Worm (Caenorhabditis elegans) whole organism, young adult: Measurements from ENCODE around the gene mrps-10.

Experiments used
- B0261.1 ChIP-seq: sonication (generic microtip); optimal IDR thresholded peaks from 2 replicates; lab custom pipeline; 2016; ENCODE audit warnings: mild to moderate bottlenecking, missing genetic modification characterization, moderate library complexity, missing compliant biosample characterization
- D2030.7 ChIP-seq: fragments of 200-800 bp; sonication (Bioruptor generic); IDR thresholded peaks from 2 replicates; pipeline ENCODE4 v1.3.6; 2022; ENCODE audit warnings: missing genetic modification reagents, missing genetic modification characterization, missing compliant biosample characterization
- F33H1.4 ChIP-seq: fragments of 200-800 bp; sonication (Bioruptor generic); IDR thresholded peaks from 2 replicates; pipeline ENCODE4 v1.3.6; 2022; ENCODE audit warnings: missing genetic modification reagents, missing genetic modification characterization, missing compliant biosample characterization
- F39B2.1 ChIP-seq: fragments of 200-800 bp; sonication (Bioruptor generic); IDR thresholded peaks from 2 replicates; pipeline ENCODE4 v1.3.6; 2022; ENCODE audit warnings: missing genetic modification reagents, missing genetic modification characterization, missing compliant biosample characterization
- F57A8.1 ChIP-seq: fragments of 200-800 bp; sonication (Bioruptor generic); optimal IDR thresholded peaks from 2 replicates; lab custom pipeline; 2018; ENCODE audit warnings: mild to moderate bottlenecking, missing genetic modification characterization, moderate library complexity, missing compliant biosample characterization
- F57C9.4 ChIP-seq: sonication (generic microtip); optimal IDR thresholded peaks from 2 replicates; lab custom pipeline; 2017; ENCODE audit warnings: mild to moderate bottlenecking, missing genetic modification characterization, missing compliant biosample characterization
- Y67H2A.10 ChIP-seq: fragments of 200-800 bp; sonication (Bioruptor generic); conservative IDR thresholded peaks from 2 replicates; pipeline ENCODE4 v1.3.6; 2022; ENCODE audit warnings: missing genetic modification reagents, missing genetic modification characterization, missing compliant biosample characterization
- ama-1 ChIP-seq, 3 experiments: fragments of 150-350 bp in 1 of 3; sonication (generic microtip) in 2 of 3; optimal IDR thresholded peaks; 2 replicates each; lab custom pipeline; 2014 to 2018; ENCODE audit warnings: missing biosample characterization in 2 of 3, missing genetic modification characterization in 2 of 3, missing genetic modification reagents in 2 of 3
- bed-1 ChIP-seq: fragments of 200-800 bp; sonication (Bioruptor generic); IDR thresholded peaks from 2 replicates; pipeline ENCODE4 v1.3.6; 2022; ENCODE audit warnings: missing genetic modification reagents, missing genetic modification characterization, missing compliant biosample characterization
- bed-2 ChIP-seq: fragments of 200-800 bp; sonication (Bioruptor generic); IDR thresholded peaks from 2 replicates; pipeline ENCODE4 v1.3.6; 2022; ENCODE audit warnings: missing genetic modification reagents, missing genetic modification characterization, missing compliant biosample characterization
- ccch-3 ChIP-seq: fragments of 200-800 bp; sonication (Bioruptor generic); optimal IDR thresholded peaks from 2 replicates; lab custom pipeline; 2018; ENCODE audit warnings: mild to moderate bottlenecking, missing genetic modification characterization, missing compliant biosample characterization
- cebp-1 ChIP-seq, 2 experiments: fragments of 200-800 bp in 1 of 2; sonication (Bioruptor generic) in 1 of 2; sonication (generic microtip) in 1 of 2; IDR thresholded peaks in 1 of 2; optimal IDR thresholded peaks in 1 of 2; 2 replicates each; pipeline versions ENCODE4 v1.3.6 to Lab custom; 2017 to 2022; ENCODE audit warnings: missing compliant biosample characterization in 2 of 2, missing genetic modification characterization in 2 of 2, mild to moderate bottlenecking in 1 of 2, missing genetic modification reagents in 1 of 2, moderate library complexity in 1 of 2
- ceh-91 ChIP-seq: fragments of 200-800 bp; sonication (Bioruptor generic); IDR thresholded peaks from 2 replicates; pipeline ENCODE4 v1.3.6; 2022; ENCODE audit warnings: missing genetic modification reagents, missing genetic modification characterization, missing compliant biosample characterization
- dpl-1 ChIP-seq: fragments of 150-350 bp; optimal IDR thresholded peaks from 2 replicates; lab custom pipeline; 2014; ENCODE audit warnings: missing biosample characterization, missing genetic modification reagents, missing genetic modification characterization
- efl-1 ChIP-seq: fragments of 150-350 bp; optimal IDR thresholded peaks from 2 replicates; lab custom pipeline; 2014; ENCODE audit warnings: missing biosample characterization, missing genetic modification reagents, missing genetic modification characterization
- egrh-3 ChIP-seq: fragments of 200-800 bp; sonication (Bioruptor generic); IDR thresholded peaks from 2 replicates; pipeline ENCODE4 v1.3.6; 2022; ENCODE audit warnings: missing genetic modification reagents, missing genetic modification characterization, missing compliant biosample characterization
- him-1 ChIP-seq: sonication (generic microtip); optimal IDR thresholded peaks from 2 replicates; lab custom pipeline; 2016; ENCODE audit warnings: missing genotype, missing genetic modification reagents, missing genetic modification characterization, missing compliant biosample characterization
- lag-1 ChIP-seq: fragments of 200-800 bp; sonication (Bioruptor generic); IDR thresholded peaks from 2 replicates; pipeline ENCODE4 v1.3.6; 2022; ENCODE audit warnings: missing genetic modification reagents, missing genetic modification characterization, missing compliant biosample characterization
- let-526 ChIP-seq: fragments of 200-800 bp; sonication (Bioruptor generic); IDR thresholded peaks from 2 replicates; pipeline ENCODE4 v1.3.6; 2022; ENCODE audit warnings: missing genetic modification reagents, missing genetic modification characterization, missing compliant biosample characterization
- let-607 ChIP-seq, 2 experiments: fragments of 200-800 bp in 1 of 2; sonication (Bioruptor generic) in 1 of 2; sonication (generic microtip) in 1 of 2; optimal IDR thresholded peaks; 2 replicates each; lab custom pipeline; 2016 to 2018; ENCODE audit warnings: mild to moderate bottlenecking in 2 of 2, missing compliant biosample characterization in 2 of 2, missing genetic modification characterization in 2 of 2, moderate library complexity in 2 of 2, missing genotype in 1 of 2
- lin-40 ChIP-seq: sonication (generic microtip); optimal IDR thresholded peaks from 2 replicates; lab custom pipeline; 2016; ENCODE audit warnings: missing genetic modification characterization, mild to moderate bottlenecking, missing compliant biosample characterization, missing genotype, missing genetic modification reagents
- lsl-1 ChIP-seq: fragments of 200-800 bp; sonication (Bioruptor generic); optimal IDR thresholded peaks from 2 replicates; lab custom pipeline; 2018; ENCODE audit warnings: mild to moderate bottlenecking, missing genetic modification characterization, moderate library complexity, missing compliant biosample characterization
- nfya-1 ChIP-seq: sonication (generic microtip); optimal IDR thresholded peaks from 2 replicates; lab custom pipeline; 2017; ENCODE audit warnings: antibody characterized with exemption, missing compliant biosample characterization, missing genetic modification characterization, borderline replicate concordance; ENCODE audit not compliant: insufficient read depth
- nfya-2 ChIP-seq: fragments of 200-800 bp; sonication (Bioruptor generic); IDR thresholded peaks from 2 replicates; pipeline ENCODE4 v1.3.6; 2022; ENCODE audit warnings: missing genetic modification reagents, missing genetic modification characterization, missing compliant biosample characterization
- nhr-120 ChIP-seq: fragments of 200-800 bp; sonication (Bioruptor generic); IDR thresholded peaks from 2 replicates; pipeline ENCODE4 v1.3.6; 2022; ENCODE audit warnings: missing genetic modification characterization, missing compliant biosample characterization
- pbrm-1 ChIP-seq: fragments of 200-800 bp; sonication (Bioruptor generic); IDR thresholded peaks from 2 replicates; pipeline ENCODE4 v1.3.6; 2022; ENCODE audit warnings: missing genetic modification reagents, missing genetic modification characterization, missing compliant biosample characterization
- rec-8 ChIP-seq, 2 experiments: sonication (generic microtip); optimal IDR thresholded peaks; 2 replicates each; lab custom pipeline; 2016; ENCODE audit warnings: mild to moderate bottlenecking in 2 of 2, missing genetic modification characterization in 2 of 2, missing genetic modification reagents in 2 of 2, missing genotype in 2 of 2, missing biosample characterization in 1 of 2, missing compliant biosample characterization in 1 of 2, moderate library complexity in 1 of 2
- sdz-38 ChIP-seq: sonication (generic microtip); optimal IDR thresholded peaks from 2 replicates; lab custom pipeline; 2016; ENCODE audit warnings: missing genotype, missing genetic modification characterization, missing compliant biosample characterization
- sea-2 ChIP-seq: fragments of 200-800 bp; sonication (Bioruptor generic); IDR thresholded peaks from 2 replicates; pipeline ENCODE4 v1.3.6; 2022; ENCODE audit warnings: missing genetic modification characterization, missing compliant biosample characterization
- snpc-1.1 ChIP-seq: sonication (generic microtip); optimal IDR thresholded peaks from 2 replicates; lab custom pipeline; 2017; ENCODE audit warnings: missing genetic modification characterization, mild to moderate bottlenecking, missing compliant biosample characterization, antibody characterized with exemption, moderate library complexity, missing genotype, missing genetic modification reagents; ENCODE audit not compliant: insufficient read depth
- tbp1 ChIP-seq: fragments of 200-800 bp; sonication (Bioruptor generic); optimal IDR thresholded peaks from 2 replicates; lab custom pipeline; 2018; ENCODE audit warnings: mild to moderate bottlenecking, missing genetic modification characterization, missing compliant biosample characterization
- tbx-9 ChIP-seq: sonication (generic microtip); optimal IDR thresholded peaks from 2 replicates; lab custom pipeline; 2016; ENCODE audit warnings: borderline replicate concordance, missing genetic modification characterization, inconsistent platforms, missing compliant biosample characterization
- unc-130 ChIP-seq: sonication (generic microtip); optimal IDR thresholded peaks from 2 replicates; lab custom pipeline; 2016; ENCODE audit warnings: missing genetic modification reagents, missing genetic modification characterization, missing compliant biosample characterization
- xnd-1 ChIP-seq: sonication (generic microtip); optimal IDR thresholded peaks from 2 replicates; lab custom pipeline; 2016; ENCODE audit warnings: missing genotype, missing genetic modification reagents, missing genetic modification characterization, missing compliant biosample characterization
- zfh-2 ChIP-seq: fragments of 200-800 bp; sonication (Bioruptor generic); conservative IDR thresholded peaks from 2 replicates; pipeline ENCODE4 v1.3.6; 2022; ENCODE audit warnings: missing genetic modification reagents, missing genetic modification characterization, missing compliant biosample characterization
- ztf-18 ChIP-seq: sonication (generic microtip); optimal IDR thresholded peaks from 2 replicates; lab custom pipeline; 2016; ENCODE audit warnings: missing genotype, mild to moderate bottlenecking, missing genetic modification characterization, missing compliant biosample characterization
- ztf-25 ChIP-seq: fragments of 200-800 bp; sonication (Bioruptor generic); IDR thresholded peaks from 2 replicates; pipeline ENCODE4 v1.3.6; 2022; ENCODE audit warnings: missing genetic modification reagents, missing genetic modification characterization, missing compliant biosample characterization

mrps-10 gene

ce11 chrIII:12880704-12881103 lies 45.7 kb upstream of the mrps-10 start (continued):
- TF ChIP-seq nhr-120 (no peak), sdz-38 (no peak), egrh-3 (no peak), tbx-9 (tag; lab: Kevin White, UChicago) (no peak), F33H1.4 (GFP tag; lab: Robert Waterston, UW) (peak; percentile 63), nfya-1 (tag; lab: Kevin White, UChicago) (no peak), ztf-18 (no peak), let-607 (tag; optimal IDR thresholded peaks at IDR 0.05; lab: Kevin White, UChicago) (no peak), lin-40 (no peak), snpc-1.1 (tag; lab: Kevin White, UChicago) (no peak), B0261.1 (tag; lab: Kevin White, UChicago) (no peak), him-1 (peak; percentile 37), lsl-1 (peak; percentile 7), D2030.7 (peak; percentile 53; the same call in 1 of the 2 replicates), efl-1 (GFP tag; lab: Kevin White, UChicago) (peak; percentile 77), ceh-91 (GFP tag; lab: Robert Waterston, UW) (peak; percentile 61), nfya-2 (GFP tag; lab: Robert Waterston, UW) (no peak), tbp1 (GFP tag; lab: Kevin White, UChicago) (no peak)

ce11 chrIII:12885153-12885552 lies 41.2 kb upstream of the mrps-10 start:
- TF ChIP-seq egrh-3 (no peak), F57A8.1 (no peak), bed-1 (GFP tag; lab: Robert Waterston, UW) (0 out of 2 replicates have a peak, but pooled peaks have one; percentile 67), Y67H2A.10 (GFP tag; lab: Robert Waterston, UW) (no peak), ztf-25 (no peak), ccch-3 (GFP tag; lab: Kevin White, UChicago) (no peak), F39B2.1 (GFP tag; lab: Robert Waterston, UW) (no peak), unc-130 (GFP tag; lab: Kevin White, UChicago) (no peak), tbx-9 (tag; lab: Kevin White, UChicago) (no peak), pbrm-1 (GFP tag; lab: Robert Waterston, UW) (no peak), zfh-2 (GFP tag; lab: Robert Waterston, UW) (peak; percentile 66), let-526 (GFP tag; lab: Robert Waterston, UW) (no peak)

- no peak for TF ChIP-seq dpl-1
- no peak for TF ChIP-seq cebp-1 (GFP tag; IDR thresholded peaks at IDR 0.05; lab: Robert Waterston, UW)
- no peak for TF ChIP-seq cebp-1 (tag; optimal IDR thresholded peaks at IDR 0.05; lab: Kevin White, UChicago)
- no peak for TF ChIP-seq ama-1 (optimal IDR thresholded peaks at IDR 0.05; lab: Kevin White, UChicago)
- TF ChIP-seq ama-1 (GFP tag; optimal IDR thresholded peaks at IDR 0.05; lab: Kevin White, UChicago) = no peak
- TF ChIP-seq lag-1 (GFP tag; lab: Robert Waterston, UW) = no peak
- TF ChIP-seq bed-2 (GFP tag; lab: Robert Waterston, UW) = no peak
- no peak for TF ChIP-seq rec-8 (tag; optimal IDR thresholded peaks at IDR 0.05; lab: Kevin White, UChicago)
- TF ChIP-seq sea-2 = no peak
- TF ChIP-seq F57C9.4 (tag; lab: Kevin White, UChicago) = no peak
- TF ChIP-seq xnd-1 (tag; lab: Kevin White, UChicago) = no peak
These were observed 34.8 kb upstream of the mrps-10 start, which contains the start of the genes Y37D8A.29 and unc-71 for ce11 chrIII:12891580-12891979. Y37D8A.29 (minus strand) TSS chrIII:12891680. unc-71 (minus strand) TSS chrIII:12891738.
